Worm (Caenorhabditis elegans): Measurements from ENCODE around the gene srd-34.

ce11 chrV:10557676-10558075, 8.8 kb upstream of the srd-34 start, which contains the start of gene best-14:
- no peak for TF ChIP-seq ama-1 (optimal IDR thresholded peaks at IDR 0.05)
- TF ChIP-seq nhr-77 (tag; optimal IDR thresholded peaks at IDR 0.05): no peak
- TF ChIP-seq nhr-25 (tag; optimal IDR thresholded peaks at IDR 0.05; ENCODE audit: borderline replicate concordance, insufficient read depth): no peak
- peak in 1 of 2 experiments; percentile 34 for TF ChIP-seq unc-62 (GFP tag; optimal IDR thresholded peaks at IDR 0.05 in 1 of 2)
- no peak for TF ChIP-seq unc-62 (tag; optimal IDR thresholded peaks at IDR 0.05)
- no peak for TF ChIP-seq nhr-11 (tag; optimal IDR thresholded peaks at IDR 0.05)
- TF ChIP-seq Y75B8A.6 (GFP tag; IDR thresholded peaks at IDR 0.05): no peak
- no peak for TF ChIP-seq aly-2 (tag; optimal IDR thresholded peaks at IDR 0.05)
- no peak for TF ChIP-seq ztf-11 (tag; optimal IDR thresholded peaks at IDR 0.05)
- no peak for TF ChIP-seq daf-8 (GFP tag; IDR thresholded peaks at IDR 0.05)
- no peak for TF ChIP-seq fkh-10 (GFP tag; optimal IDR thresholded peaks at IDR 0.05)
- TF ChIP-seq lsy-2 (tag; optimal IDR thresholded peaks at IDR 0.05): no peak
- TF ChIP-seq ctbp-1 (GFP tag; IDR thresholded peaks at IDR 0.05): no peak

Data from whole organism, L4 larva.